Fruit fly (Drosophila melanogaster) whole organism, embryonic: ENCODE measurements around the gene CycG.

Experiments used
- B-H1 ChIP-seq: fragments of 200-800 bp; sonication (Bioruptor generic); IDR thresholded peaks from 3 replicates; pipeline ENCODE4 v1.3.6; 2022; ENCODE audit warnings: missing biosample characterization, missing genetic modification characterization
- CG11456 ChIP-seq: fragments of 200-800 bp; sonication (Bioruptor generic); IDR thresholded peaks from 3 replicates; pipeline ENCODE4 v1.3.6; 2022; ENCODE audit warnings: missing biosample characterization, missing genetic modification characterization
- CG11560 ChIP-seq: fragments of 200-800 bp; sonication (Bioruptor generic); IDR thresholded peaks from 3 replicates; pipeline ENCODE4 v1.3.6; 2022; ENCODE audit warnings: missing biosample characterization, missing genetic modification characterization
- CG12391 ChIP-seq: fragments of 200-800 bp; sonication (Bioruptor generic); optimal IDR thresholded peaks from 3 replicates; lab custom pipeline; 2018; ENCODE audit warnings: missing biosample characterization, mild to moderate bottlenecking, missing genetic modification characterization, moderate library complexity
- CG12769 ChIP-seq: fragments of 200-800 bp; sonication (Bioruptor generic); optimal IDR thresholded peaks from 2 replicates; lab custom pipeline; 2019; ENCODE audit warnings: missing biosample characterization, mild to moderate bottlenecking, missing genetic modification characterization, moderate library complexity
- CG15073 ChIP-seq: fragments of 200-800 bp; sonication (Bioruptor generic); optimal IDR thresholded peaks from 2 replicates; lab custom pipeline; 2016; ENCODE audit warnings: missing biosample characterization, missing genetic modification characterization
- CG1647 ChIP-seq: fragments of 200-800 bp; sonication (Bioruptor generic); optimal IDR thresholded peaks from 3 replicates; lab custom pipeline; 2016; ENCODE audit warnings: missing biosample characterization, missing genetic modification characterization
- CG17361 ChIP-seq: fragments of 200-800 bp; sonication (Bioruptor generic); IDR thresholded peaks from 3 replicates; pipeline ENCODE4 v1.3.6; 2022; ENCODE audit warnings: missing biosample characterization, missing genetic modification characterization
- CG17385 ChIP-seq: fragments of 200-800 bp; sonication (Bioruptor generic); optimal IDR thresholded peaks from 3 replicates; lab custom pipeline; 2018; ENCODE audit warnings: missing biosample characterization, mild to moderate bottlenecking, missing genetic modification characterization
- CG17568 ChIP-seq: fragments of 200-800 bp; sonication (Bioruptor generic); optimal IDR thresholded peaks from 2 replicates; lab custom pipeline; 2018; ENCODE audit warnings: missing biosample characterization, mild to moderate bottlenecking, missing genetic modification characterization, moderate library complexity
- CG17612 ChIP-seq: fragments of 200-800 bp; sonication (Bioruptor generic); IDR thresholded peaks from 2 replicates; pipeline ENCODE4 v1.3.6; 2022; ENCODE audit warnings: missing biosample characterization, missing genetic modification characterization
- CG18011 ChIP-seq: fragments of 200-800 bp; sonication (Bioruptor generic); optimal IDR thresholded peaks from 2 replicates; lab custom pipeline; 2017; ENCODE audit warnings: missing biosample characterization, missing genetic modification characterization, mild to moderate bottlenecking, moderate library complexity, missing genotype
- CG3163 ChIP-seq: fragments of 200-800 bp; sonication (Bioruptor generic); optimal IDR thresholded peaks from 3 replicates; lab custom pipeline; 2016; ENCODE audit warnings: missing biosample characterization, missing genetic modification characterization
- CG4617 ChIP-seq: fragments of 200-800 bp; sonication (Bioruptor generic); optimal IDR thresholded peaks from 3 replicates; lab custom pipeline; 2016; ENCODE audit warnings: missing biosample characterization, missing genetic modification characterization, borderline replicate concordance
- CG5180 ChIP-seq: fragments of 200-800 bp; sonication (Bioruptor generic); optimal IDR thresholded peaks from 3 replicates; lab custom pipeline; 2017; ENCODE audit warnings: missing biosample characterization, missing genetic modification characterization, mild to moderate bottlenecking, moderate library complexity, missing genetic modification reagents
- CG5953 ChIP-seq: fragments of 200-800 bp; sonication (Bioruptor generic); IDR thresholded peaks from 2 replicates; pipeline ENCODE4 v1.3.6; 2022; ENCODE audit warnings: missing biosample characterization, missing genetic modification characterization
- CG6254 ChIP-seq: fragments of 200-800 bp; sonication (Bioruptor generic); optimal IDR thresholded peaks from 3 replicates; lab custom pipeline; 2017; ENCODE audit warnings: mild to moderate bottlenecking, missing biosample characterization, missing genetic modification reagents, missing genetic modification characterization
- CG7556 ChIP-seq: fragments of 200-800 bp; sonication (Bioruptor generic); optimal IDR thresholded peaks from 2 replicates; lab custom pipeline; 2017; ENCODE audit warnings: missing biosample characterization, mild to moderate bottlenecking, missing genetic modification characterization
- CG7987 ChIP-seq: fragments of 200-800 bp; sonication (Bioruptor generic); optimal IDR thresholded peaks from 2 replicates; lab custom pipeline; 2018; ENCODE audit warnings: missing biosample characterization, mild to moderate bottlenecking, missing genetic modification characterization, moderate library complexity
- CG9727 ChIP-seq: fragments of 200-800 bp; sonication (Bioruptor generic); optimal IDR thresholded peaks from 3 replicates; lab custom pipeline; 2017; ENCODE audit warnings: missing biosample characterization, mild to moderate bottlenecking, missing genetic modification characterization
- H2.0 ChIP-seq: fragments of 200-800 bp; sonication (Bioruptor generic); IDR thresholded peaks from 2 replicates; pipeline ENCODE4 v1.3.6; 2022; ENCODE audit warnings: missing biosample characterization, missing genetic modification characterization
- HLH4C ChIP-seq: fragments of 200-800 bp; sonication (Bioruptor generic); IDR thresholded peaks from 3 replicates; pipeline ENCODE4 v1.3.6; 2022; ENCODE audit warnings: missing biosample characterization, missing genetic modification characterization; ENCODE audit not compliant: partially characterized antibody
- HmgD ChIP-seq: fragments of 200-800 bp; sonication (Bioruptor generic); optimal IDR thresholded peaks from 3 replicates; lab custom pipeline; 2016; ENCODE audit warnings: missing biosample characterization, missing genetic modification characterization
- Hmr ChIP-seq: fragments of 200-800 bp; sonication (Bioruptor generic); optimal IDR thresholded peaks from 3 replicates; lab custom pipeline; 2017; ENCODE audit warnings: mild to moderate bottlenecking, missing biosample characterization, missing genetic modification reagents, missing genetic modification characterization
- NC2α ChIP-seq: fragments of 200-800 bp; sonication (Bioruptor generic); optimal IDR thresholded peaks from 2 replicates; lab custom pipeline; 2016; ENCODE audit warnings: missing biosample characterization, missing genetic modification characterization
- NK7.1 ChIP-seq: fragments of 200-800 bp; sonication (Bioruptor generic); optimal IDR thresholded peaks from 3 replicates; lab custom pipeline; 2016; ENCODE audit warnings: missing biosample characterization, missing genetic modification characterization
- Nf-YA ChIP-seq: fragments of 200-800 bp; sonication (Bioruptor generic); IDR thresholded peaks from 2 replicates; pipeline ENCODE4 v1.3.6; 2022; ENCODE audit warnings: missing biosample characterization, missing genetic modification characterization
- Rx ChIP-seq: fragments of 200-800 bp; sonication (Bioruptor generic); IDR thresholded peaks from 2 replicates; pipeline ENCODE4 v1.3.6; 2022; ENCODE audit warnings: missing biosample characterization, missing genetic modification characterization
- Side ChIP-seq: fragments of 200-800 bp; sonication (Bioruptor generic); optimal IDR thresholded peaks from 2 replicates; lab custom pipeline; 2016; ENCODE audit warnings: missing biosample characterization, missing genetic modification characterization
- Six4 ChIP-seq: fragments of 200-800 bp; sonication (Bioruptor generic); optimal IDR thresholded peaks from 2 replicates; lab custom pipeline; 2016; ENCODE audit warnings: missing biosample characterization, missing genetic modification characterization
- ara ChIP-seq: fragments of 200-800 bp; sonication (Bioruptor generic); IDR thresholded peaks from 2 replicates; pipeline ENCODE4 v1.3.6; 2022; ENCODE audit warnings: missing biosample characterization, missing genetic modification characterization
- bab2 ChIP-seq: fragments of 200-800 bp; sonication (Bioruptor generic); optimal IDR thresholded peaks from 2 replicates; lab custom pipeline; 2016; ENCODE audit warnings: missing biosample characterization, missing genetic modification characterization
- btn ChIP-seq: fragments of 200-800 bp; sonication (Bioruptor generic); optimal IDR thresholded peaks from 2 replicates; lab custom pipeline; 2016; ENCODE audit warnings: missing biosample characterization, missing genetic modification characterization
- cg ChIP-seq: fragments of 200-800 bp; sonication (Bioruptor generic); optimal IDR thresholded peaks from 3 replicates; lab custom pipeline; 2019; ENCODE audit warnings: missing biosample characterization, mild to moderate bottlenecking, missing genetic modification characterization, moderate library complexity
- chif ChIP-seq, 2 experiments: fragments of 200-800 bp; sonication (Bioruptor generic); optimal IDR thresholded peaks; 3 replicates each; lab custom pipeline; 2016; ENCODE audit warnings: missing biosample characterization in 2 of 2, missing genetic modification characterization in 2 of 2
- da ChIP-seq: fragments of 200-800 bp; sonication (Bioruptor generic); optimal IDR thresholded peaks from 2 replicates; lab custom pipeline; 2016; ENCODE audit warnings: missing biosample characterization, missing genetic modification characterization
- danr ChIP-seq: fragments of 200-800 bp; sonication (Bioruptor generic); IDR thresholded peaks from 2 replicates; pipeline ENCODE4 v1.3.6; 2022; ENCODE audit warnings: missing biosample characterization, missing genetic modification characterization
- dysf ChIP-seq: fragments of 200-800 bp; sonication (Bioruptor generic); IDR thresholded peaks from 3 replicates; pipeline ENCODE4 v1.3.6; 2022; ENCODE audit warnings: missing biosample characterization, missing genetic modification characterization
- gcm ChIP-seq: fragments of 200-800 bp; sonication (Bioruptor generic); optimal IDR thresholded peaks from 2 replicates; lab custom pipeline; 2019; ENCODE audit warnings: missing biosample characterization, mild to moderate bottlenecking, missing genetic modification characterization, moderate library complexity
- gcm2 ChIP-seq: fragments of 200-800 bp; sonication (Bioruptor generic); optimal IDR thresholded peaks from 2 replicates; lab custom pipeline; 2016; ENCODE audit warnings: missing biosample characterization, missing genetic modification characterization
- grn ChIP-seq: fragments of 200-800 bp; sonication (Bioruptor generic); optimal IDR thresholded peaks from 3 replicates; lab custom pipeline; 2017; ENCODE audit warnings: missing biosample characterization, missing genetic modification characterization
- hkb ChIP-seq, 2 experiments: fragments of 200-800 bp in 1 of 2; fragments of >200 bp in 1 of 2; sonication (Bioruptor generic) in 1 of 2; IDR thresholded peaks in 1 of 2; optimal IDR thresholded peaks in 1 of 2; 2 replicates each; pipeline versions ENCODE4 v1.3.6 to Lab custom; 2017 to 2022; ENCODE audit warnings: missing biosample characterization in 1 of 2, missing genetic modification characterization in 1 of 2
- ind ChIP-seq: fragments of 200-800 bp; sonication (Bioruptor generic); optimal IDR thresholded peaks from 3 replicates; lab custom pipeline; 2016; ENCODE audit warnings: missing biosample characterization, missing genetic modification characterization
- insv ChIP-seq, 2 experiments: fragments of 200-800 bp; sonication (Bioruptor generic); optimal IDR thresholded peaks; 3 replicates each; lab custom pipeline; 2016 to 2018; ENCODE audit warnings: missing biosample characterization in 2 of 2, missing genetic modification characterization in 2 of 2
- mam ChIP-seq: fragments of 200-800 bp; sonication (Bioruptor generic); optimal IDR thresholded peaks from 3 replicates; lab custom pipeline; 2016; ENCODE audit warnings: missing biosample characterization, missing genetic modification characterization
- nom ChIP-seq: fragments of 200-800 bp; sonication (Bioruptor generic); optimal IDR thresholded peaks from 2 replicates; lab custom pipeline; 2017; ENCODE audit warnings: missing biosample characterization, missing genetic modification characterization, mild to moderate bottlenecking, moderate library complexity, missing genetic modification reagents
- pnt ChIP-seq: fragments of 200-800 bp; sonication (Bioruptor generic); optimal IDR thresholded peaks from 3 replicates; lab custom pipeline; 2016; ENCODE audit warnings: missing biosample characterization, missing genetic modification characterization
- slbo ChIP-seq: fragments of 200-800 bp; sonication (Bioruptor generic); IDR thresholded peaks from 2 replicates; pipeline ENCODE4 v1.3.6; 2022; ENCODE audit warnings: missing biosample characterization, missing genetic modification characterization
- sqz ChIP-seq: fragments of 200-800 bp; sonication (Bioruptor generic); optimal IDR thresholded peaks from 3 replicates; lab custom pipeline; 2018; ENCODE audit warnings: missing biosample characterization, mild to moderate bottlenecking, missing genetic modification characterization
- ttk ChIP-seq: fragments of 200-800 bp; sonication (Bioruptor generic); IDR thresholded peaks from 2 replicates; pipeline ENCODE4 v2.1.2; 2022; ENCODE audit warnings: missing biosample characterization, missing genetic modification characterization
- tup ChIP-seq: fragments of 200-800 bp; sonication (Bioruptor generic); optimal IDR thresholded peaks from 2 replicates; lab custom pipeline; 2016; ENCODE audit warnings: missing biosample characterization, mild to moderate bottlenecking, missing genetic modification characterization, moderate library complexity

CycG gene

dm6 chr3R:31588374-31588773 is 24.1 kb downstream of the CycG start, which contains the start of gene CG1635 (continued):
- TF ChIP-seq CG17385 (GFP tag; lab: Kevin White, UChicago) (peak; percentile 100), H2.0 (peak; percentile 99), NK7.1 (GFP tag; lab: Kevin White, UChicago) (peak; percentile 98), Rx (GFP tag; lab: Robert Waterston, UW) (peak; percentile 98), tup (GFP tag; lab: Kevin White, UChicago) (peak; percentile 98), CG12769 (tag; lab: Kevin White, UChicago) (peak; percentile 99), ttk (GFP tag; lab: Robert Waterston, UW) (peak; percentile 99), CG12391 (tag; lab: Kevin White, UChicago) (peak; percentile 100), insv (GFP tag; optimal IDR thresholded peaks at IDR 0.05; lab: Kevin White, UChicago) (peak; percentile 74 to 87), CG3163 (GFP tag; lab: Kevin White, UChicago) (peak; percentile 89), cg (GFP tag; lab: Kevin White, UChicago) (peak; percentile 4), CG17361 (GFP tag; lab: Robert Waterston, UW) (peak; percentile 100), hkb (optimal IDR thresholded peaks at IDR 0.05; lab: Kevin White, UChicago) (no peak), hkb (GFP tag; IDR thresholded peaks at IDR 0.05; lab: Robert Waterston, UW) (peak; percentile 100), grn (GFP tag; lab: Kevin White, UChicago) (no peak), HmgD (GFP tag; lab: Kevin White, UChicago) (peak; percentile 92), CG5180 (GFP tag; lab: Kevin White, UChicago) (peak; percentile 93), dysf (GFP tag; lab: Robert Waterston, UW) (peak; percentile 100), CG15073 (GFP tag; lab: Kevin White, UChicago) (peak; percentile 86), pnt (GFP tag; lab: Kevin White, UChicago) (peak; percentile 87), CG11456 (GFP tag; lab: Robert Waterston, UW) (peak; percentile 99), nom (peak; percentile 94), CG9727 (GFP tag; lab: Kevin White, UChicago) (peak; percentile 98), CG7987 (peak; percentile 98), NC2α (GFP tag; lab: Kevin White, UChicago) (peak; percentile 97), slbo (GFP tag; lab: Robert Waterston, UW) (peak; percentile 99), Six4 (GFP tag; lab: Kevin White, UChicago) (peak; percentile 98), CG17612 (GFP tag; lab: Robert Waterston, UW) (peak; percentile 98), CG11560 (tag; lab: Robert Waterston, UW) (peak; percentile 92), CG1647 (GFP tag; lab: Kevin White, UChicago) (peak; percentile 96), ind (GFP tag; lab: Kevin White, UChicago) (peak; percentile 99), B-H1 (GFP tag; lab: Robert Waterston, UW) (peak; percentile 98), da (GFP tag; lab: Kevin White, UChicago) (peak; percentile 97), mam (GFP tag; lab: Kevin White, UChicago) (peak; percentile 97), HLH4C (peak; percentile 32; the same call in 2 of the 3 replicates), Side (GFP tag; lab: Kevin White, UChicago) (peak; percentile 98), gcm2 (GFP tag; lab: Kevin White, UChicago) (peak; percentile 97), btn (peak; percentile 95), bab2 (GFP tag; lab: Kevin White, UChicago) (peak; percentile 91), CG5953 (GFP tag; lab: Robert Waterston, UW) (peak; percentile 99), danr (GFP tag; lab: Robert Waterston, UW) (peak; percentile 99), gcm (GFP tag; lab: Kevin White, UChicago) (peak; percentile 100), CG17568 (GFP tag; lab: Kevin White, UChicago) (peak; percentile 99), CG7556 (GFP tag; lab: Kevin White, UChicago) (peak; percentile 100), sqz (GFP tag; lab: Kevin White, UChicago) (peak; percentile 99), CG4617 (GFP tag; lab: Kevin White, UChicago) (peak; percentile 98), ara (GFP tag; lab: Robert Waterston, UW) (peak; percentile 99), chif (GFP tag; optimal IDR thresholded peaks at IDR 0.05; lab: Kevin White, UChicago) (peak; percentile 98), Nf-YA (peak; percentile 98), CG6254 (peak; percentile 97), CG18011 (GFP tag; lab: Kevin White, UChicago) (peak; percentile 93), Hmr (GFP tag; lab: Kevin White, UChicago) (peak; percentile 100)
